Worm (Caenorhabditis elegans) whole organism, mixed stage, embryonic: Measurements from ENCODE around the gene W07E6.5.

Experiments
- M03D4.4 ChIP-seq: sonication (generic microtip); optimal IDR thresholded peaks from 2 replicates; lab custom pipeline; 2017; ENCODE audit warnings: mild to moderate bottlenecking, missing genetic modification characterization, missing compliant biosample characterization
- blmp-1 ChIP-seq: fragments of 150-350 bp; optimal IDR thresholded peaks from 2 replicates; lab custom pipeline; 2014; ENCODE audit warnings: missing biosample characterization, missing genetic modification characterization
- ceh-39 ChIP-seq: fragments of 150-350 bp; optimal IDR thresholded peaks from 2 replicates; lab custom pipeline; 2014; ENCODE audit warnings: missing biosample characterization, missing genetic modification characterization
- ceh-43 ChIP-seq: fragments of 200-800 bp; sonication (Bioruptor generic); optimal IDR thresholded peaks from 2 replicates; lab custom pipeline; 2018; ENCODE audit warnings: mild to moderate bottlenecking, missing genetic modification characterization, moderate library complexity, missing compliant biosample characterization
- ceh-83 ChIP-seq: fragments of 200-800 bp; sonication (Bioruptor generic); optimal IDR thresholded peaks from 2 replicates; lab custom pipeline; 2018; ENCODE audit warnings: mild to moderate bottlenecking, missing genetic modification characterization, missing compliant biosample characterization
- ces-1 ChIP-seq: fragments of 150-350 bp; optimal IDR thresholded peaks from 2 replicates; lab custom pipeline; 2014; ENCODE audit warnings: missing biosample characterization, missing genetic modification reagents, missing genetic modification characterization
- cnd-1 ChIP-seq: fragments of 200-800 bp; sonication (Bioruptor generic); optimal IDR thresholded peaks from 2 replicates; lab custom pipeline; 2018; ENCODE audit warnings: mild to moderate bottlenecking, missing genetic modification characterization, missing compliant biosample characterization
- drap-1 ChIP-seq: fragments of 200-800 bp; sonication (Bioruptor generic); optimal IDR thresholded peaks from 3 replicates; lab custom pipeline; 2018; ENCODE audit warnings: mild to moderate bottlenecking, missing genetic modification characterization, missing compliant biosample characterization
- elt-1 ChIP-seq: sonication (generic microtip); optimal IDR thresholded peaks from 2 replicates; lab custom pipeline; 2017; ENCODE audit warnings: missing genetic modification characterization, mild to moderate bottlenecking, missing compliant biosample characterization, antibody characterized with exemption, moderate library complexity, borderline replicate concordance; ENCODE audit not compliant: insufficient read depth
- elt-3 ChIP-seq: fragments of 150-350 bp; optimal IDR thresholded peaks from 2 replicates; lab custom pipeline; 2014; ENCODE audit warnings: missing biosample characterization, missing genetic modification characterization
- flh-1 ChIP-seq: fragments of 200-800 bp; sonication (Bioruptor generic); optimal IDR thresholded peaks from 2 replicates; lab custom pipeline; 2018; ENCODE audit warnings: mild to moderate bottlenecking, missing genetic modification characterization, moderate library complexity, missing compliant biosample characterization
- ham-2 ChIP-seq: fragments of 200-800 bp; sonication (Bioruptor generic); optimal IDR thresholded peaks from 2 replicates; lab custom pipeline; 2018; ENCODE audit warnings: mild to moderate bottlenecking, missing genetic modification characterization, missing compliant biosample characterization
- hlh-1 ChIP-seq: fragments of 150-350 bp; optimal IDR thresholded peaks from 2 replicates; lab custom pipeline; 2014; ENCODE audit warnings: missing biosample characterization, missing genetic modification reagents, missing genetic modification characterization
- lin-13 ChIP-seq: fragments of 150-350 bp; optimal IDR thresholded peaks from 2 replicates; lab custom pipeline; 2014; ENCODE audit warnings: missing biosample characterization, missing genetic modification characterization
- lsy-2 ChIP-seq: fragments of 150-350 bp; optimal IDR thresholded peaks from 2 replicates; lab custom pipeline; 2014; ENCODE audit warnings: missing biosample characterization, missing genetic modification characterization
- mep-1 ChIP-seq: fragments of 150-350 bp; optimal IDR thresholded peaks from 2 replicates; lab custom pipeline; 2017; ENCODE audit warnings: missing biosample characterization, missing genetic modification reagents, missing genetic modification characterization, inconsistent platforms
- mls-2 ChIP-seq: sonication (generic microtip); optimal IDR thresholded peaks from 2 replicates; lab custom pipeline; 2016; ENCODE audit warnings: mild to moderate bottlenecking, missing genetic modification characterization, moderate library complexity, missing compliant biosample characterization
- nhr-12 ChIP-seq: fragments of 150-350 bp; optimal IDR thresholded peaks from 2 replicates; lab custom pipeline; 2014; ENCODE audit warnings: missing biosample characterization, missing genetic modification characterization
- nhr-2 ChIP-seq: fragments of 150-350 bp; optimal IDR thresholded peaks from 2 replicates; lab custom pipeline; 2014; ENCODE audit warnings: missing biosample characterization, missing genetic modification characterization
- nhr-237 ChIP-seq: fragments of 150-350 bp; optimal IDR thresholded peaks from 2 replicates; lab custom pipeline; 2014; ENCODE audit warnings: missing biosample characterization, missing genetic modification characterization
- nhr-76 ChIP-seq: sonication (generic microtip); optimal IDR thresholded peaks from 2 replicates; lab custom pipeline; 2017; ENCODE audit warnings: missing biosample characterization, missing genetic modification characterization
- pha-4 ChIP-seq: fragments of 150-350 bp; optimal IDR thresholded peaks from 2 replicates; lab custom pipeline; 2018; ENCODE audit warnings: missing biosample characterization, missing genetic modification reagents, missing genetic modification characterization
- sem-2 ChIP-seq: fragments of 200-800 bp; sonication (Bioruptor generic); optimal IDR thresholded peaks from 2 replicates; lab custom pipeline; 2018; ENCODE audit warnings: mild to moderate bottlenecking, missing genetic modification characterization, missing compliant biosample characterization
- snpc-4 ChIP-seq: fragments of 150-350 bp; optimal IDR thresholded peaks from 2 replicates; lab custom pipeline; 2014; ENCODE audit warnings: missing biosample characterization, missing genetic modification characterization
- sptf-1 ChIP-seq: sonication (generic microtip); optimal IDR thresholded peaks from 2 replicates; lab custom pipeline; 2017; ENCODE audit warnings: mild to moderate bottlenecking, missing genetic modification characterization, moderate library complexity, missing compliant biosample characterization
- tbx-8 ChIP-seq: fragments of 200-800 bp; sonication (Bioruptor generic); optimal IDR thresholded peaks from 2 replicates; lab custom pipeline; 2018; ENCODE audit warnings: mild to moderate bottlenecking, missing genetic modification characterization, moderate library complexity, missing compliant biosample characterization
- unc-39 ChIP-seq: fragments of 150-350 bp; optimal IDR thresholded peaks from 2 replicates; lab custom pipeline; 2014; ENCODE audit warnings: missing biosample characterization, missing genetic modification characterization
- unc-62 ChIP-seq: fragments of 150-350 bp; optimal IDR thresholded peaks from 2 replicates; lab custom pipeline; 2014; ENCODE audit warnings: missing biosample characterization, missing genetic modification reagents, missing genetic modification characterization
- zip-8 ChIP-seq: fragments of 150-350 bp; optimal IDR thresholded peaks from 2 replicates; lab custom pipeline; 2014; ENCODE audit warnings: missing biosample characterization, missing genetic modification characterization
- ztf-11 ChIP-seq: fragments of 150-350 bp; optimal IDR thresholded peaks from 2 replicates; lab custom pipeline; 2014; ENCODE audit warnings: missing biosample characterization, missing genetic modification characterization

Gene W07E6.5

DNA sequence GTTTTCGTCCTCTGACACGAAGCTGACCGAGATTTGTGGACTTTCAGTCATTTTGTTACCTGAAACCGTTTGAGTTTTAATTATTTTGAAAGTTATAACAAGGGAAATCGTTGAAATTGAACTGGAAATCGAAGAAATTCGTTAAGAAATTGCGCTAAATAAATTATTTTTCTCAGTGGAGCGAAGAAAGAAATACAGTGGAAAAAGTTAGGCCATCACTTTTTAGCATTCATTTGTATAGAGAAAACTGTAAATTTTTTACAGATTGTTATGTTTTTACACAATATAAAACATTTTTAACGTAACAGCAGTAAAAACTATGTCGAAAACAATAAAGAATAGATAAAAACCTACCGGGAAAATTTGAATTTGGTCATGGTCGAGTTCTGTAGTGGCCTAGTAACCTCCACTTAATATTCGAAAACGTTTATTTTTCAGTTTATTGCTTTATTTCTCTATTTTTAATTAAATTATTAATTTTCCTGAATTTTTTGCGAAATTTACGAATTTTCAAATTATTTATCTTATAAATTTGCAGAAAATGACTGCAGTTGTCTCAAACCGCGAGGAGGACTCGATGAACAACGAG is 11.1 kb downstream of the W07E6.5 start, which contains the start of the genes gldi-1 and prp-21:
gldi-1 (minus strand) TSS at position 51 of the 589 bp plus-strand sequence.
prp-21 (plus strand) TSS at position 539 of the 589 bp plus-strand sequence.
- TF ChIP-seq flh-1 (GFP tag; lab: Kevin White, UChicago) (no peak), mls-2 (tag; lab: Kevin White, UChicago) (no peak), ces-1 (GFP tag; lab: Kevin White, UChicago) (peak; percentile 92), nhr-2 (tag; lab: Kevin White, UChicago) (no peak), lsy-2 (tag; lab: Kevin White, UChicago) (peak; percentile 10), elt-3 (tag; lab: Kevin White, UChicago) (no peak)
- TF ChIP-seq, all 35 proteins: peak for 2

DNA sequence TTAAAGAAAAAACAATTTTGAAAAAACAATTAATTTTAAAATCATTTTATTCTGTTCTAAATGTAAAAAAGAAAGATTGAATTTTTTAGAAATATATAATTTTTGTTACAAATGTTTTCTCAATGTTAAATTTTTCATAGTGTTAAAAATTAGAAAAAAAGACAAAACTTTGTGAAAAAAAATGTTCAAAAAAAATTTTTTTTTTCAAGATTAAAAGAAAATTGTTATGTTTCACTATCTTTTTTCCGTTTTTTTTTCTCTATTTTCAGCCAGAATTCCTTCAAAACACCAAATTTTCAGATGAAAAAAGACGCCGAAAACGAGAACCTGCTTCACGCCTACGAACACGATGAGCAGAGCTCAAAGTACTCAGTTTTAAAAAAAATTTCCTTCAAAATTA is 21.8 kb downstream of the W07E6.5 start, which contains the start of gene sms-5:
sms-5 (plus strand) TSS at position 301 of the 400 bp plus-strand sequence.
- TF ChIP-seq mep-1 (tag; lab: Kevin White, UChicago) (no peak), cnd-1 (tag; lab: Kevin White, UChicago) (no peak), nhr-76 (tag; lab: Kevin White, UChicago) (no peak), snpc-4 (tag; lab: Kevin White, UChicago) (no peak), tbx-8 (GFP tag; lab: Kevin White, UChicago) (no peak)
- TF ChIP-seq, all 35 proteins: peak for 0

DNA sequence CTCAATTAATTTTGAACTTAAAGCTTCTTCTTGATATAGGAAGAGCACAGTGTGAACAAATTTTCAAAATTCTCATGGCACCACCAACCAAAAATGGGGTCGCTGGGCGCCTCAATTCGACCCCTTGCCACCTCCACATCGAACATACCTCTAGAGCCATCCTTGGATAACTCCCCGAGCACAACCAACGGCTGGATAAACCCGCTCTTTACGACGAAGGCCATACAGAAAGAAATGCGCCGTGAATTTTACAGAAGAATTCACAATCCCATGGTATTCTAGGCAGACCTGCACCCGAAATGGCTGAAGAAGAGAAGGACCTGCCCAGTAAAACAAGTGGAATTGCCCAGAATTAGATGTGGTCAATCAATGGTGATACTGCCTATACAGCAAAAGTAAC is 29.3 kb downstream of the W07E6.5 start:
- TF ChIP-seq blmp-1 (no peak), unc-39 (no peak), pha-4 (tag; lab: Kevin White, UChicago) (no peak), elt-1 (tag; lab: Kevin White, UChicago) (no peak)

DNA sequence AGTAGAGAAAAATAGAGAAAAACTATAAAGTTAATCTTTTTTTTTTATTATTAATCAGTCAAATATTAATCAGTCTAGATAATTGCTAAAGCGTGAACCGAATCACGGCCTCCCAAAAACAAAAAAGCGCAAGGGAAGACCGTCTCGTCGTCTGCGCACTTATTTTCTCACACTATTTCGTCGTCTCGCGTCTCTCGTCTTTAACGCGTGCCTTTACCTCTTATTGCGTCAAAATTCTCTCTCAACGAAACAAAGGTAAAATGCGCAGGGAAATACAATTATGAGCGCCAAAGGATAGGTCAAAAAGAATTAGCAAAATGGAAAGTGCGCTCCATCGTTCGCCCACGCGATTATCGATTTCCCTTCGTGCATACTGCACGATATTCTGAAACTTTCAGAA is 32.8 kb downstream of the W07E6.5 start:
- no peak for TF ChIP-seq M03D4.4 (tag; lab: Kevin White, UChicago)
- peak; percentile 20 for TF ChIP-seq sptf-1 (tag; lab: Kevin White, UChicago)
- peak; percentile 30 for TF ChIP-seq ceh-43 (GFP tag; lab: Kevin White, UChicago)
- TF ChIP-seq mls-2 (tag; lab: Kevin White, UChicago), result no peak
- TF ChIP-seq lsy-2 (tag; lab: Kevin White, UChicago), result peak; percentile 19
- TF ChIP-seq sem-2 (GFP tag; lab: Kevin White, UChicago), result no peak
- TF ChIP-seq nhr-237 (tag; lab: Kevin White, UChicago), result no peak
- no peak for TF ChIP-seq ceh-39 (tag; lab: Kevin White, UChicago)
- TF ChIP-seq lin-13 (tag; lab: Kevin White, UChicago), result peak; percentile 31
- TF ChIP-seq mep-1 (tag; lab: Kevin White, UChicago), result peak; percentile 46
- TF ChIP-seq ceh-83 (GFP tag; lab: Kevin White, UChicago), result no peak
- TF ChIP-seq pha-4 (tag; lab: Kevin White, UChicago), result peak; percentile 11
- peak; percentile 39 for TF ChIP-seq cnd-1 (tag; lab: Kevin White, UChicago)
- TF ChIP-seq ham-2 (GFP tag; lab: Kevin White, UChicago), result no peak
- no peak for TF ChIP-seq flh-1 (GFP tag; lab: Kevin White, UChicago)
- no peak for TF ChIP-seq nhr-76 (tag; lab: Kevin White, UChicago)
- no peak for TF ChIP-seq ztf-11
- no peak for TF ChIP-seq hlh-1 (tag; lab: Kevin White, UChicago)
- peak; percentile 8 for TF ChIP-seq zip-8 (tag; lab: Kevin White, UChicago)
- TF ChIP-seq ces-1 (GFP tag; lab: Kevin White, UChicago), result peak; percentile 45
- no peak for TF ChIP-seq elt-3 (tag; lab: Kevin White, UChicago)

DNA sequence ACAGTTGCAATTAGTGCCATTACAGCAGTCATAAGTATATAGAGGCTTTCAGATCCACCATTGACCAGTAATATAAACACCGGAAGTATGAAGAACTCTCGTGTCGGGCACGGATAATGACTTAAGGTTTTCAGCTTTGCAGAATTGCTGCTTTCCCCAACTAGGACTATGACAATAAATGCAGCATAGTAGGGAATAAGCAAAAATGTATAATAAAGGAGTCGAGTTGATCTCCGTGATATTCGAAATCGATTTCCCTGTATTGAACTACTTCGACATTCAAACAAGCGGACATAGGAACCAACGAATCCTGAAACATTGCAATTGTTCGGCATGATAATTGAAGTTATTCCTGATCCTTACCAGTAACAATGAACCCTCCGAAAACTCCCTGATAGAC is 35.3 kb downstream of the W07E6.5 start:
- no peak for TF ChIP-seq lin-13 (tag; lab: Kevin White, UChicago)
- TF ChIP-seq nhr-12, result no peak
- no peak for TF ChIP-seq unc-62
- no peak for TF ChIP-seq ztf-11
- TF ChIP-seq blmp-1, result no peak
- TF ChIP-seq mep-1 (tag; lab: Kevin White, UChicago), result no peak
- TF ChIP-seq drap-1 (GFP tag; lab: Kevin White, UChicago), result no peak
- TF ChIP-seq pha-4 (tag; lab: Kevin White, UChicago), result no peak
- no peak for TF ChIP-seq unc-39
- TF ChIP-seq snpc-4 (tag; lab: Kevin White, UChicago), result no peak
- TF ChIP-seq, all 35 proteins: peak for 0
